Fruit fly (Drosophila melanogaster) whole organism, prepupa: ENCODE results near the gene TwdlY.

Experiments
- CG11294 ChIP-seq: fragments of 200-800 bp; sonication (Bioruptor generic); IDR thresholded peaks from 2 replicates; pipeline ENCODE4 v1.3.6; 2022; ENCODE audit warnings: missing biosample characterization, missing genetic modification characterization
- Ets21C ChIP-seq: fragments of 200-800 bp; sonication (Bioruptor generic); optimal IDR thresholded peaks from 3 replicates; lab custom pipeline; 2016; ENCODE audit warnings: missing biosample characterization, missing genetic modification characterization
- Gug ChIP-seq: fragments of 200-800 bp; sonication (Bioruptor generic); IDR thresholded peaks from 2 replicates; pipeline ENCODE4 v1.3.6; 2022; ENCODE audit warnings: missing biosample characterization, missing genetic modification characterization
- Lpt ChIP-seq: fragments of 200-800 bp; sonication (Bioruptor generic); optimal IDR thresholded peaks from 3 replicates; lab custom pipeline; 2016; ENCODE audit warnings: missing biosample characterization, missing genetic modification characterization
- Met ChIP-seq: fragments of 200-800 bp; sonication (Bioruptor generic); optimal IDR thresholded peaks from 3 replicates; lab custom pipeline; 2016; ENCODE audit warnings: missing biosample characterization, missing genetic modification characterization
- OdsH ChIP-seq: fragments of 200-800 bp; sonication (Bioruptor generic); optimal IDR thresholded peaks from 3 replicates; lab custom pipeline; 2016; ENCODE audit warnings: missing biosample characterization, missing genetic modification characterization
- eg ChIP-seq: fragments of 200-800 bp; sonication (Bioruptor generic); IDR thresholded peaks from 3 replicates; pipeline ENCODE4 v1.3.6; 2022; ENCODE audit warnings: missing biosample characterization, missing genetic modification characterization
- svp ChIP-seq: fragments of 200-800 bp; sonication (Bioruptor generic); peaks from one replicate; lab custom pipeline; 2016; ENCODE audit warnings: missing biosample characterization, missing genetic modification characterization
- vri ChIP-seq: fragments of 200-800 bp; sonication (Bioruptor generic); optimal IDR thresholded peaks from 3 replicates; lab custom pipeline; 2016; ENCODE audit warnings: missing biosample characterization, mild to moderate bottlenecking, missing genetic modification characterization

DNA sequence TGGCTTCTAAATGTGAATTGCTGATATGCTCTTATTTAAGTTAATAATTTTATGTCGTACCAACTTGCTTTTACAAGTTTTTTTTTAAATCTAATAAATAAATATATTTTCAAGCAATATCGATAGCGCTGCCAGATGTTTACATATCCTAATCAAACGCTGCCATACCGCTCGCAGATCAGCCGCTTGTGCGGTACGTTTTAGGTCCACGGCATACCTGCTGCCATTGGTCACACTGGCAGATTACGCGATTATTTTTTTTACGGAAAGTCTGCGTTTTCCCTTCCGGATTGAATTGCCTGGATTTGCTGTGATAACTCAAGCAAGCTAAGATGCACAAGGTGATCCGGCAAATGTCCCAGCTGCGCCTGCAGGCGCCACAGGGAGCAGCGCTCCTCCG, 49.0 kb downstream of the TwdlY start, which contains the start of gene mRpL22:
- TF ChIP-seq Gug (GFP tag; lab: Robert Waterston, UW) (no peak), vri (GFP tag; lab: Kevin White, UChicago) (no peak), OdsH (no peak), Ets21C (no peak), CG11294 (GFP tag; lab: Robert Waterston, UW) (no peak), Met (no peak), svp (no peak), Lpt (GFP tag; lab: Kevin White, UChicago) (no peak), eg (GFP tag; lab: Robert Waterston, UW) (no peak)
